Fruit fly (Drosophila melanogaster): ENCODE measurements around the gene ct.

DNA sequence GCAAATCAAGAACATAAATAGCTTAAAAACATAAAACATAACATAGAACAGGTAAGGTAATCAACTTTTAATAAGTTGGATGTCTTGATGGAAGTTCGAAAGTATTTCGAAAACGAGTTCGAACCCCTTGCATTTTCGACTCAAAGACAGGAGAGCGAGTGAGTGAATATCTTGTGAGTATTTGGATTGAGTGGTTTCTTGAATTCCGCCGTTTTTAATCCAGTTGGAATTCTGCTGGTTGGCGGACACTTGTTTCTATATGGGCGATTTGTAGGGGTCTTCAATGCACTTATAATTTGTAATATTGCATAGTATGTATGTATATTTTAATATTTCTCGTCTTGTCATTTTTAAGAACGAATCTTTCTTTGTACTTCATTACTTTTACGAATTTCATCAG lies 1.9 kb upstream of the ct start:
- TF ChIP-seq CG11617 (GFP tag; optimal IDR thresholded peaks at IDR 0.05) (no peak), toe (GFP tag; optimal IDR thresholded peaks at IDR 0.05) (no peak), ovo (GFP tag; optimal IDR thresholded peaks at IDR 0.05) (no peak), CG33017 (tag; optimal IDR thresholded peaks at IDR 0.05) (no peak), kay (GFP tag; ENCODE audit: borderline replicate concordance) (no peak), bab1 (GFP tag; optimal IDR thresholded peaks at IDR 0.05) (no peak), cic (GFP tag; optimal IDR thresholded peaks at IDR 0.05) (no peak), CG12768 (GFP tag; optimal IDR thresholded peaks at IDR 0.05) (no peak), Clk (GFP tag; optimal IDR thresholded peaks at IDR 0.05) (no peak), Hr96 (GFP tag; optimal IDR thresholded peaks at IDR 0.05) (no peak)

Data from whole organism, adult.